Worm (Caenorhabditis elegans): ENCODE measurements around the gene R08D7.5.

ce11 chrIII:9010047-9010446, 36.1 kb downstream of the R08D7.5 start, which contains the start of gene F59B2.8:
- TF ChIP-seq him-1 (tag; optimal IDR thresholded peaks at IDR 0.05) (no peak), W03F9.2 (tag; optimal IDR thresholded peaks at IDR 0.05) (no peak)

All from whole organism, L4/young adult.